Worm (Caenorhabditis elegans) whole organism, L1 larva: ENCODE measurements around the gene sqst-5.

Experiments
- alr-1 ChIP-seq: fragments of 200-800 bp; sonication (Bioruptor generic); optimal IDR thresholded peaks from 2 replicates; lab custom pipeline; 2018; ENCODE audit warnings: borderline replicate concordance, mild to moderate bottlenecking, missing genetic modification characterization, missing compliant biosample characterization
- fos-1 ChIP-seq: fragments of 150-350 bp; optimal IDR thresholded peaks from 2 replicates; lab custom pipeline; 2014; ENCODE audit warnings: missing biosample characterization, missing genetic modification characterization
- lin-15B ChIP-seq: fragments of 150-350 bp; sonication (generic microtip); optimal IDR thresholded peaks from 3 replicates; lab custom pipeline; 2014; ENCODE audit warnings: missing biosample characterization, missing genetic modification characterization
- nhr-76 ChIP-seq: sonication (generic microtip); optimal IDR thresholded peaks from 2 replicates; lab custom pipeline; 2017; ENCODE audit warnings: missing biosample characterization, missing genetic modification characterization
- vab-15 ChIP-seq: sonication (generic microtip); optimal IDR thresholded peaks from 2 replicates; lab custom pipeline; 2017; ENCODE audit warnings: missing genotype, mild to moderate bottlenecking, missing genetic modification characterization, missing compliant biosample characterization
- ztf-4 ChIP-seq: fragments of 150-350 bp; optimal IDR thresholded peaks from 2 replicates; lab custom pipeline; 2014; ENCODE audit warnings: missing biosample characterization, missing genetic modification characterization

- TF ChIP-seq alr-1, result no peak
- no peak for TF ChIP-seq lin-15B (tag; lab: Kevin White, UChicago)
- no peak for TF ChIP-seq fos-1 (tag; lab: Kevin White, UChicago)
- no peak for TF ChIP-seq ztf-4
- no peak for TF ChIP-seq nhr-76 (tag; lab: Kevin White, UChicago)
- no peak for TF ChIP-seq vab-15
Measured at ce11 chrIII:159665-160064, 12.2 kb upstream of the sqst-5 start.
